Fruit fly (Drosophila melanogaster): ENCODE data around the gene CG32052.
"Not testable (repeated sequence)": the region's sequence is repeated elsewhere in the genome, so short reads cannot be mapped to it uniquely, and the experiment has no call there.

The CG32052 gene

dm6 chr3L:9775728-9776127, 11.1 kb upstream of the CG32052 start:
- TF ChIP-seq CG17801 (GFP tag; optimal IDR thresholded peaks at IDR 0.05; ENCODE audit: partially characterized antibody): no peak

dm6 chr3L:9776804-9777393, 9.9 kb upstream of the CG32052 start:
- TF ChIP-seq CG17801 (GFP tag; optimal IDR thresholded peaks at IDR 0.05; ENCODE audit: partially characterized antibody): no peak

dm6 chr3L:9797587-9797986, 10.7 kb downstream of the CG32052 start, which contains the start of gene Zasp67:
Zasp67 (minus strand) TSS chr3L:9797687.
- no peak for TF ChIP-seq CG17801 (GFP tag; optimal IDR thresholded peaks at IDR 0.05; ENCODE audit: partially characterized antibody)

- TF ChIP-seq CG17801 (GFP tag; optimal IDR thresholded peaks at IDR 0.05; ENCODE audit: partially characterized antibody): not testable (repeated sequence)
Observed at dm6 chr3L:9798120-9798519, 11.3 kb downstream of the CG32052 start, which contains the start of gene Ilp1. Ilp1 (plus strand) TSS chr3L:9798420.

dm6 chr3L:9799398-9799797, 12.6 kb downstream of the CG32052 start, which contains the start of gene Ilp2:
Ilp2 (plus strand) TSS chr3L:9799698.
- no peak for TF ChIP-seq CG17801 (GFP tag; optimal IDR thresholded peaks at IDR 0.05; ENCODE audit: partially characterized antibody)

dm6 chr3L:9802020-9802419, 15.2 kb downstream of the CG32052 start, which contains the start of gene Ilp3:
Ilp3 (minus strand) TSS chr3L:9802120.
- TF ChIP-seq CG17801 (GFP tag; optimal IDR thresholded peaks at IDR 0.05; ENCODE audit: partially characterized antibody): no peak

dm6 chr3L:9804125-9804524, 17.3 kb downstream of the CG32052 start, which contains the start of gene Ilp4:
Ilp4 (minus strand) TSS chr3L:9804263.
- TF ChIP-seq CG17801 (GFP tag; optimal IDR thresholded peaks at IDR 0.05; ENCODE audit: partially characterized antibody): no peak

dm6 chr3L:9813345-9813897, 26.6 kb downstream of the CG32052 start, which contains the start of gene CG43897:
CG43897 (plus strand) TSS chr3L:9813847.
- TF ChIP-seq CG17801 (GFP tag; optimal IDR thresholded peaks at IDR 0.05; ENCODE audit: partially characterized antibody): no peak

- TF ChIP-seq CG17801 (GFP tag; optimal IDR thresholded peaks at IDR 0.05; ENCODE audit: partially characterized antibody): no peak
Observed at dm6 chr3L:9814621-9815020, 27.8 kb downstream of the CG32052 start.

- TF ChIP-seq CG17801 (GFP tag; optimal IDR thresholded peaks at IDR 0.05; ENCODE audit: partially characterized antibody): no peak
Observed at dm6 chr3L:9815705-9816104, 28.9 kb downstream of the CG32052 start.

dm6 chr3L:9820248-9820647, 33.4 kb downstream of the CG32052 start:
- no peak for TF ChIP-seq CG17801 (GFP tag; optimal IDR thresholded peaks at IDR 0.05; ENCODE audit: partially characterized antibody)

dm6 chr3L:9821138-9821681, 34.4 kb downstream of the CG32052 start:
- no peak for TF ChIP-seq CG17801 (GFP tag; optimal IDR thresholded peaks at IDR 0.05; ENCODE audit: partially characterized antibody)

- TF ChIP-seq CG17801 (GFP tag; optimal IDR thresholded peaks at IDR 0.05; ENCODE audit: partially characterized antibody): no peak
Observed at dm6 chr3L:9823797-9824196, 37.0 kb downstream of the CG32052 start, which contains the start of gene Ilp5. Ilp5 (minus strand) TSS chr3L:9823897.

dm6 chr3L:9824226-9824625, 37.4 kb downstream of the CG32052 start:
- TF ChIP-seq CG17801 (GFP tag; optimal IDR thresholded peaks at IDR 0.05; ENCODE audit: partially characterized antibody): no peak

dm6 chr3L:9829154-9829553, 42.3 kb downstream of the CG32052 start:
- TF ChIP-seq CG17801 (GFP tag; optimal IDR thresholded peaks at IDR 0.05; ENCODE audit: partially characterized antibody): no peak

Measured in ovary, adult (tissue).